Fruit fly (Drosophila melanogaster) whole organism, adult: ENCODE data around the gene CG2310.

Experiments
- CG11617 ChIP-seq: fragments of 200-800 bp; sonication (Bioruptor generic); optimal IDR thresholded peaks from 2 replicates; lab custom pipeline; 2017; ENCODE audit warnings: mild to moderate bottlenecking, missing biosample characterization, missing genetic modification reagents, missing genetic modification characterization
- CG12768 ChIP-seq: fragments of 200-800 bp; sonication (Bioruptor generic); optimal IDR thresholded peaks from 2 replicates; lab custom pipeline; 2017; ENCODE audit warnings: missing biosample characterization, missing genetic modification characterization, mild to moderate bottlenecking, moderate library complexity, missing genetic modification reagents
- CG14711 ChIP-seq: fragments of 200-800 bp; sonication (Bioruptor generic); optimal IDR thresholded peaks from 2 replicates; lab custom pipeline; 2018; ENCODE audit warnings: missing biosample characterization, mild to moderate bottlenecking, missing genetic modification characterization, moderate library complexity
- CG5204 ChIP-seq: fragments of 200-800 bp; sonication (Bioruptor generic); optimal IDR thresholded peaks from 2 replicates; lab custom pipeline; 2016; ENCODE audit warnings: missing biosample characterization, missing genetic modification characterization
- CG7101 ChIP-seq: fragments of 200-800 bp; sonication (Bioruptor generic); optimal IDR thresholded peaks from 2 replicates; lab custom pipeline; 2018; ENCODE audit warnings: missing biosample characterization, mild to moderate bottlenecking, missing genetic modification characterization, moderate library complexity
- Crg-1 ChIP-seq: fragments of 200-800 bp; sonication (Bioruptor generic); optimal IDR thresholded peaks from 2 replicates; lab custom pipeline; 2016; ENCODE audit warnings: missing biosample characterization, missing genetic modification characterization
- Hr96 ChIP-seq: fragments of 200-800 bp; sonication (Bioruptor generic); optimal IDR thresholded peaks from 2 replicates; lab custom pipeline; 2016; ENCODE audit warnings: missing biosample characterization, missing genetic modification characterization
- bab1 ChIP-seq: fragments of 200-800 bp; sonication (Bioruptor generic); optimal IDR thresholded peaks from 3 replicates; lab custom pipeline; 2019; ENCODE audit warnings: missing biosample characterization, mild to moderate bottlenecking, missing genetic modification characterization, moderate library complexity
- cic ChIP-seq: fragments of 200-800 bp; sonication (Bioruptor generic); optimal IDR thresholded peaks from 2 replicates; lab custom pipeline; 2017; ENCODE audit warnings: missing biosample characterization, mild to moderate bottlenecking, missing genetic modification characterization, moderate library complexity
- cnc ChIP-seq, 2 experiments: fragments of >200 bp; optimal IDR thresholded peaks; 2 replicates each; lab custom pipeline; 2017
- tj ChIP-seq: fragments of 200-800 bp; sonication (Bioruptor generic); optimal IDR thresholded peaks from 3 replicates; lab custom pipeline; 2017; ENCODE audit warnings: missing biosample characterization, mild to moderate bottlenecking, missing genetic modification characterization, moderate library complexity
- toe ChIP-seq: fragments of 200-800 bp; sonication (Bioruptor generic); optimal IDR thresholded peaks from 2 replicates; lab custom pipeline; 2016; ENCODE audit warnings: missing biosample characterization, missing genetic modification characterization

dm6 chr3R:29508551-29509266 is 15.4 kb upstream of the CG2310 start:
- no peak for TF ChIP-seq cnc (optimal IDR thresholded peaks at IDR 0.05; lab: Kevin White, UChicago)
- TF ChIP-seq bab1, result no peak
- TF ChIP-seq CG5204 (GFP tag; lab: Kevin White, UChicago), result no peak
- TF ChIP-seq CG11617 (GFP tag; lab: Kevin White, UChicago), result no peak
- TF ChIP-seq tj, result no peak
- TF ChIP-seq cic, result no peak
- no peak for TF ChIP-seq CG7101 (tag; lab: Kevin White, UChicago)
- TF ChIP-seq Hr96 (GFP tag; lab: Kevin White, UChicago), result no peak
- no peak for TF ChIP-seq CG14711 (tag; lab: Kevin White, UChicago)
- TF ChIP-seq toe (GFP tag; lab: Kevin White, UChicago), result no peak
- TF ChIP-seq CG12768 (GFP tag; lab: Kevin White, UChicago), result no peak
- TF ChIP-seq Crg-1, result no peak
